Worm (Caenorhabditis elegans): ENCODE measurements around the gene K12H4.7.
A peak's percentile ranks its signal among the peaks of the same experiment; 100 is the strongest.

The K12H4.7 gene

DNA sequence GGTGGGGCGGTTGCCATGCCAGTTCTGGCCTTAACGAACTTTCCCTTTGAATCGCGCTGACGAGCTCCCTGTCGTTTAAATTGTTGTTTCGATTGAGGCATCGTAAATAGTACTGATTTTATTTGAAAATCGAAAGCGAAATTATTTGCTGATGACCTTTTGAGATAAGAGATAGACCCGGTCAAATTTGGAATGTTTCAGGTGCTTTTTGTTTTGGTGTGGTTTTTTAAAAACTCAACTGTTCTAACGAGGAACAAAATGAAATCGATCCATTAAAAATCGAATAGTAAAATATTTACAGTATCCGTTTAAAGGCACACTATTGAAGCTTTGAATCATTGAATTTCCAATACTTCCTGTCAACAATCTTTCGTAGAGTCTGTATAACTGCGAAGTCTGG is 8.1 kb downstream of the K12H4.7 start, which contains the start of gene K12H4.6:
K12H4.6 (minus strand) TSS at position 101 of the 400 bp plus-strand sequence.
- TF ChIP-seq snpc-4 (tag; optimal IDR thresholded peaks at IDR 0.05) (no peak), F13H6.1 (tag; optimal IDR thresholded peaks at IDR 0.05) (no peak), nhr-23 (tag; optimal IDR thresholded peaks at IDR 0.05) (no peak), lin-13 (GFP tag; optimal IDR thresholded peaks at IDR 0.05) (no peak), sma-3 (GFP tag; optimal IDR thresholded peaks at IDR 0.05) (no peak), mab-5 (tag; optimal IDR thresholded peaks at IDR 0.05) (no peak), alr-1 (tag; optimal IDR thresholded peaks at IDR 0.05) (no peak), elt-1 (tag; optimal IDR thresholded peaks at IDR 0.05) (no peak), ZK546.5 (tag; optimal IDR thresholded peaks at IDR 0.05) (no peak), ama-1 (optimal IDR thresholded peaks at IDR 0.05) (no peak), blmp-1 (tag; optimal IDR thresholded peaks at IDR 0.05; ENCODE audit: insufficient read depth) (no peak), lin-39 (tag; optimal IDR thresholded peaks at IDR 0.05) (no peak), ztf-1 (GFP tag; conservative IDR thresholded peaks at IDR 0.05) (no peak), nhr-129 (tag; optimal IDR thresholded peaks at IDR 0.05) (no peak), nhr-77 (tag; optimal IDR thresholded peaks at IDR 0.05) (no peak), ceh-82 (tag; optimal IDR thresholded peaks at IDR 0.05) (no peak), nhr-10 (tag; optimal IDR thresholded peaks at IDR 0.05) (no peak)

DNA sequence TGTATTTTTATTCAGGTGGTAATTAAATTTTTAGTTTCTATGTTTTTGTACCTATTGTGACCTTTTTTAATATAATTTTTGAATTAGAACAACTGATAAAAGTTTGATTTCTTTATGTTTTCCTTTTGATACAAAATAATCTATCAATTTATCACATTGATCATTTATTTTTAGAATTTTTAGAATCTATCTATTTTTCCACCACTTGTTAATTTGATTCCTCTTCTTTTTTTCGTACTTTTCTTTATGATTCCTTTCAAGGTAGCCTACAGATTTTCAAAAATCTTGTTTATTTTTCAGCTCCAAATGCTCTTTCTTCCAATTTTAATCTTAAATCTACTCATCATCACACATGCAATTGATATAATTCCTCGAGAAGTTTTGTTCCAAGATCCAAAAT is 12.9 kb downstream of the K12H4.7 start, which contains the start of gene dpf-6:
dpf-6 (plus strand) TSS at position 301 of the 400 bp plus-strand sequence.
- TF ChIP-seq alr-1 (tag; optimal IDR thresholded peaks at IDR 0.05), result no peak
- no peak for TF ChIP-seq fos-1 (tag; optimal IDR thresholded peaks at IDR 0.05)
- TF ChIP-seq nhr-21 (tag; optimal IDR thresholded peaks at IDR 0.05), result no peak

DNA sequence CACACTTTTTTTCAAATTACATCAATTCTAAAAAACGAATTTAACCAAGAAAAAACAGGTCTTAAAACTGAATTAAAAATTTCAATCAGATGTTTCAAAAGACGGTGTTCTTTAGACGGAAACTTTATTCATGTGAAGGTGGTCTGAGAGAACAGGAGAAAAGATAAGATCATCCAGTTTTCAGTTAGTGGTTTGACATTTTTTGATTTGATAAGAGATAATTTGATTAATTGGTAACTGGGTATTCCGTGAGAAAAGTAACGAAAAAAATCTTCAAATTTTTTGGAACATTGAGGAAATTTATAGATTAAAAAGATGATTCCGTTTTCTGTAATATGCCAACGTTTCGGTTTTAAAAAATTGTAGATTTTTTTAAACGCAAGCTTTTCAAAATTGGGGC is 14.4 kb downstream of the K12H4.7 start:
- TF ChIP-seq sma-9 (GFP tag; optimal IDR thresholded peaks at IDR 0.05) (peak; percentile 58), sma-9 (tag; optimal IDR thresholded peaks at IDR 0.05) (no peak), blmp-1 (tag; optimal IDR thresholded peaks at IDR 0.05; ENCODE audit: insufficient read depth) (peak; percentile 2), nhr-12 (tag; optimal IDR thresholded peaks at IDR 0.05) (no peak), egl-27 (tag; optimal IDR thresholded peaks at IDR 0.05) (no peak)

DNA sequence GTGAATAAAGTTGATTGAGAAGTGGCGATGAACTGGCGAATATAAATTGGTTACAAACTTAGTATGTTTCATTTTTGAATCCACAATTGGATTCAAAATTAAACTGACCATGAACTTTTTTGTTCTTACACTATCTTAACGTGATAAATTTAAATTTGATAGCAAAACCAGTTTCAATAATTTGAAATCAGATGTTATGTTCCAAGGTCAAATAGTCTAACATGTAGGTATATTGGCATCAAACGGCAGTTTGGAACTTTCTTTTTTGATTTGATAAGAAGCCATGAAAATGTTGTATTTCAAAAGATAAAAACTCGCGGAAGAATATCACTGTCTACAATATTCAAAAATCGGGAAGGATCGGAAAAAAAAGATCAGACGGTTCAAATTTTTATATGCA is 14.8 kb downstream of the K12H4.7 start:
- TF ChIP-seq sma-9 (GFP tag; optimal IDR thresholded peaks at IDR 0.05) (peak; percentile 19), sma-9 (tag; optimal IDR thresholded peaks at IDR 0.05) (no peak), nhr-77 (tag; optimal IDR thresholded peaks at IDR 0.05) (no peak), nhr-25 (tag; optimal IDR thresholded peaks at IDR 0.05) (peak; percentile 26)

DNA sequence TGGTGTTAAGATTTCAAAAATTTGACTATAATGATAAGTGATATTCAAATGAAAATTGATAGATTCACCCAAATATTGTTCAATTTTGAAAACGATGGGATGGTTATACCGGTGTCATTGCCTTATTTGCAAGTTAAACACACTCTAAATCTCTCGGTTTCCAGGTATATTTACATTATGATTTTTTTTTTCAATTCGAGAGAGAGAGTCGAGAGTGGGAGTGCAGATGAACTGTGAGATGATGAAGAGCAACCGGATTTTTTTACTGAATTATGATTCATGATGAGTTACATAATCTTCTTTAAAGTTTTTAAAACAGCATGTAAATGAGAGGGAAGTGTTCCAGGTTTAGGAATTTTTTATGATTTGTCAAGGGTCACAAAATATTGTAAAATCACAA is 17.3 kb downstream of the K12H4.7 start, which contains the start of gene F44B9.10:
F44B9.10 (minus strand) TSS at position 101 of the 400 bp plus-strand sequence.
- TF ChIP-seq mab-5 (tag; optimal IDR thresholded peaks at IDR 0.05) (no peak), ztf-1 (GFP tag; conservative IDR thresholded peaks at IDR 0.05) (no peak), mbf-1 (tag; optimal IDR thresholded peaks at IDR 0.05) (no peak)

DNA sequence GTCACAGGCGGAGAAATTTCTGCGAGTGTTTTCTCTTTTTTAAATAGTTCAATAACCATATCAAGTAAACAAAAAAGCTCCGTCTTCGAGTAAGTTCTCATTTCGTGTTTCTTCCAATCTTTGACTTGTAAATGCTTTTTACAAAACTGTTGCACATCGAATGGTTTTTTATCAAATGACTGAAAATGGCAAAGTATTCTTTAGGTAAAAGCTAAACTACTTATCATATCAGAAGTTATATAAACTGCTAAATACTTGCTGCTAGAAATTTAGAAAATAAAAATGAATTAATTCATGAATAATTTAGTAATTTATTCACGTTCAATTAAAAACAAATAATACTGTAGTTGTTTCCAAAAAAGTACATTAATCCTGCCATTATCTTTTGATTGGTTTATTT is 19.9 kb downstream of the K12H4.7 start, which contains the start of gene F44B9.9:
F44B9.9 (minus strand) TSS at position 101 of the 400 bp plus-strand sequence.
- TF ChIP-seq nhr-25 (tag; optimal IDR thresholded peaks at IDR 0.05) (no peak), sem-4 (tag; optimal IDR thresholded peaks at IDR 0.05) (no peak), ceh-82 (tag; optimal IDR thresholded peaks at IDR 0.05) (no peak)

DNA sequence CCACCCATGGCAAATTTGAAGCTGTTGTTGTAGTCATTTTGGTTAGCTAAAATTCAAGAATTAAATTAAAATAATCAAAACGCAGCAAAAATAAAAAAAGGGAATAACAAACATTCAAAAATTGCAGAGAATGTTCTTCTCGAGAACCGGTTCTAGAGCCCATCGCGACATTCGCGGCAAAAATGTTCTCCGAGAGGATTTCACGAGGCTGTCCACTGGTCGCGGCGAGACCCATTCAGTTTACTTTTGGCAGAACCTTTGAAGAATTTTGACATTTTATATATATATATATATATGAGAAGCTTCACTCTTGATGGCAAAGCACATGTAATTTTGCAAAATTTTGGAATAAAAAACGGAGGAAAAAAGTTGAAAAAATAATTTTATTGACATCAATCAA is 21.4 kb downstream of the K12H4.7 start, which contains the start of gene F44B9.8:
F44B9.8 (minus strand) TSS at position 163 of the 400 bp plus-strand sequence.
- TF ChIP-seq sma-9 (GFP tag; optimal IDR thresholded peaks at IDR 0.05) (peak; percentile 50), sma-9 (tag; optimal IDR thresholded peaks at IDR 0.05) (no peak), lsy-2 (tag; optimal IDR thresholded peaks at IDR 0.05) (peak; percentile 15 to 83), nhr-23 (tag; optimal IDR thresholded peaks at IDR 0.05) (no peak), F13H6.1 (tag; optimal IDR thresholded peaks at IDR 0.05) (peak; percentile 69), blmp-1 (tag; optimal IDR thresholded peaks at IDR 0.05; ENCODE audit: insufficient read depth) (peak; percentile 23), nhr-25 (tag; optimal IDR thresholded peaks at IDR 0.05) (peak; percentile 75), skn-1 (tag; optimal IDR thresholded peaks at IDR 0.05) (no peak), nhr-10 (tag; optimal IDR thresholded peaks at IDR 0.05) (no peak), sem-4 (tag; optimal IDR thresholded peaks at IDR 0.05) (peak; percentile 40), ztf-4 (tag; optimal IDR thresholded peaks at IDR 0.05) (no peak), crh-2 (tag; optimal IDR thresholded peaks at IDR 0.05) (peak; percentile 81), C34F6.9 (tag; optimal IDR thresholded peaks at IDR 0.05) (peak; percentile 41), lin-11 (tag; optimal IDR thresholded peaks at IDR 0.05) (no peak), lin-13 (GFP tag; optimal IDR thresholded peaks at IDR 0.05) (peak; percentile 63), nhr-11 (tag; optimal IDR thresholded peaks at IDR 0.05) (no peak), fos-1 (tag; optimal IDR thresholded peaks at IDR 0.05) (peak; percentile 38), aly-2 (tag; optimal IDR thresholded peaks at IDR 0.05) (no peak), unc-55 (GFP tag; optimal IDR thresholded peaks at IDR 0.05) (peak; percentile 72), egl-27 (tag; optimal IDR thresholded peaks at IDR 0.05) (no peak), sma-3 (GFP tag; optimal IDR thresholded peaks at IDR 0.05) (peak; percentile 57), gmeb-1 (tag; optimal IDR thresholded peaks at IDR 0.05) (peak; percentile 71), nhr-129 (tag; optimal IDR thresholded peaks at IDR 0.05) (no peak), elt-1 (tag; optimal IDR thresholded peaks at IDR 0.05) (no peak), nhr-6 (tag; optimal IDR thresholded peaks at IDR 0.05) (no peak)

All from whole organism, L2 larva.